Fruit fly (Drosophila melanogaster) whole organism, embryonic: ENCODE measurements around the gene CG42828.
A peak's percentile ranks its signal among the peaks of the same experiment; 100 is the strongest.

Experiments used
- B-H1 ChIP-seq: fragments of 200-800 bp; sonication (Bioruptor generic); IDR thresholded peaks from 3 replicates; pipeline ENCODE4 v1.3.6; 2022; ENCODE audit warnings: missing biosample characterization, missing genetic modification characterization
- BEAF-32 ChIP-seq: fragments of 200-800 bp; sonication (Bioruptor generic); optimal IDR thresholded peaks from 3 replicates; lab custom pipeline; 2017; ENCODE audit warnings: missing biosample characterization, missing genetic modification characterization, mild to moderate bottlenecking, moderate library complexity, missing genetic modification reagents
- Bteb2 ChIP-seq: fragments of 200-800 bp; sonication (Bioruptor generic); optimal IDR thresholded peaks from 2 replicates; lab custom pipeline; 2016; ENCODE audit warnings: missing biosample characterization, missing genetic modification characterization
- CG10147 ChIP-seq: fragments of 200-800 bp; sonication (Bioruptor generic); optimal IDR thresholded peaks from 2 replicates; lab custom pipeline; 2019; ENCODE audit warnings: missing biosample characterization, mild to moderate bottlenecking, missing genetic modification characterization, moderate library complexity
- CG10321 ChIP-seq: fragments of 200-800 bp; sonication (Bioruptor generic); IDR thresholded peaks from 2 replicates; pipeline ENCODE4 v1.3.6; 2022; ENCODE audit warnings: missing biosample characterization, missing genetic modification characterization
- CG10462 ChIP-seq: fragments of 200-800 bp; sonication (Bioruptor generic); optimal IDR thresholded peaks from 2 replicates; lab custom pipeline; 2016; ENCODE audit warnings: missing biosample characterization, missing genetic modification characterization
- CG11456 ChIP-seq: fragments of 200-800 bp; sonication (Bioruptor generic); IDR thresholded peaks from 3 replicates; pipeline ENCODE4 v1.3.6; 2022; ENCODE audit warnings: missing biosample characterization, missing genetic modification characterization
- CG11504 ChIP-seq: fragments of 200-800 bp; sonication (Bioruptor generic); optimal IDR thresholded peaks from 3 replicates; lab custom pipeline; 2019; ENCODE audit warnings: missing biosample characterization, mild to moderate bottlenecking, missing genetic modification characterization, moderate library complexity
- CG11696 ChIP-seq: fragments of 200-800 bp; sonication (Bioruptor generic); IDR thresholded peaks from 2 replicates; pipeline ENCODE4 v1.3.6; 2022; ENCODE audit warnings: missing biosample characterization, missing genetic modification characterization
- CG11723 ChIP-seq: fragments of 200-800 bp; sonication (Bioruptor generic); optimal IDR thresholded peaks from 2 replicates; lab custom pipeline; 2017; ENCODE audit warnings: missing biosample characterization, mild to moderate bottlenecking, missing genetic modification characterization
- CG12071 ChIP-seq: fragments of 200-800 bp; sonication (Bioruptor generic); optimal IDR thresholded peaks from 3 replicates; lab custom pipeline; 2018; ENCODE audit warnings: missing biosample characterization, mild to moderate bottlenecking, missing genetic modification characterization
- CG12219 ChIP-seq: fragments of 200-800 bp; sonication (Bioruptor generic); optimal IDR thresholded peaks from 3 replicates; lab custom pipeline; 2018; ENCODE audit warnings: missing biosample characterization, mild to moderate bottlenecking, missing genetic modification characterization
- CG13123 ChIP-seq: fragments of 200-800 bp; sonication (Bioruptor generic); optimal IDR thresholded peaks from 2 replicates; lab custom pipeline; 2016; ENCODE audit warnings: missing biosample characterization, missing genetic modification characterization
- CG1602 ChIP-seq: fragments of 200-800 bp; sonication (Bioruptor generic); optimal IDR thresholded peaks from 3 replicates; lab custom pipeline; 2016; ENCODE audit warnings: missing biosample characterization, missing genetic modification characterization
- CG1603 ChIP-seq: fragments of 200-800 bp; sonication (Bioruptor generic); optimal IDR thresholded peaks from 2 replicates; lab custom pipeline; 2019; ENCODE audit warnings: missing biosample characterization, mild to moderate bottlenecking, missing genetic modification characterization, moderate library complexity
- CG18619 ChIP-seq: fragments of 200-800 bp; sonication (Bioruptor generic); optimal IDR thresholded peaks from 3 replicates; lab custom pipeline; 2017; ENCODE audit warnings: missing biosample characterization, mild to moderate bottlenecking, missing genetic modification characterization
- CG2712 ChIP-seq: fragments of 200-800 bp; optimal IDR thresholded peaks from 3 replicates; lab custom pipeline; 2019; ENCODE audit warnings: missing biosample characterization, mild to moderate bottlenecking, missing genetic modification characterization, moderate library complexity
- CG2889 ChIP-seq: fragments of 200-800 bp; sonication (Bioruptor generic); IDR thresholded peaks from 3 replicates; pipeline ENCODE4 v1.3.6; 2022; ENCODE audit warnings: missing biosample characterization, missing genetic modification characterization
- CG33213 ChIP-seq: fragments of 200-800 bp; sonication (Bioruptor generic); optimal IDR thresholded peaks from 3 replicates; lab custom pipeline; 2016; ENCODE audit warnings: missing biosample characterization, missing genetic modification characterization
- CG34376 ChIP-seq: fragments of 200-800 bp; sonication (Bioruptor generic); optimal IDR thresholded peaks from 2 replicates; lab custom pipeline; 2018; ENCODE audit warnings: missing biosample characterization, mild to moderate bottlenecking, missing genetic modification characterization
- CG9797 ChIP-seq: fragments of 200-800 bp; sonication (Bioruptor generic); optimal IDR thresholded peaks from 3 replicates; lab custom pipeline; 2018; ENCODE audit warnings: missing biosample characterization, mild to moderate bottlenecking, missing genetic modification characterization
- Dip3 ChIP-seq: fragments of 200-800 bp; sonication (Bioruptor generic); optimal IDR thresholded peaks from 3 replicates; lab custom pipeline; 2016; ENCODE audit warnings: missing biosample characterization, missing genetic modification characterization
- ERR ChIP-seq: fragments of 200-800 bp; sonication (Bioruptor generic); optimal IDR thresholded peaks from 2 replicates; lab custom pipeline; 2016; ENCODE audit warnings: missing biosample characterization, missing genetic modification characterization
- Gsc ChIP-seq: fragments of 200-800 bp; sonication (Bioruptor generic); IDR thresholded peaks from 2 replicates; pipeline ENCODE4 v1.3.6; 2022; ENCODE audit warnings: missing biosample characterization, missing genetic modification characterization
- Hmr ChIP-seq: fragments of 200-800 bp; sonication (Bioruptor generic); optimal IDR thresholded peaks from 3 replicates; lab custom pipeline; 2017; ENCODE audit warnings: mild to moderate bottlenecking, missing biosample characterization, missing genetic modification reagents, missing genetic modification characterization
- Hr51 ChIP-seq, 2 experiments: fragments of 200-800 bp; sonication (Bioruptor generic); optimal IDR thresholded peaks; 2 replicates in 1 of 2; 3 replicates in 1 of 2; lab custom pipeline; 2016 to 2018; ENCODE audit warnings: missing biosample characterization in 2 of 2, missing genetic modification characterization in 2 of 2, mild to moderate bottlenecking in 1 of 2, moderate library complexity in 1 of 2
- Lhr ChIP-seq: fragments of 200-800 bp; sonication (Bioruptor generic); optimal IDR thresholded peaks from 3 replicates; lab custom pipeline; 2017; ENCODE audit warnings: mild to moderate bottlenecking, missing biosample characterization, missing genetic modification reagents, missing genetic modification characterization
- NC2β ChIP-seq: fragments of 200-800 bp; sonication (Bioruptor generic); optimal IDR thresholded peaks from 2 replicates; lab custom pipeline; 2016; ENCODE audit warnings: missing biosample characterization, missing genetic modification characterization
- NK7.1 ChIP-seq: fragments of 200-800 bp; sonication (Bioruptor generic); optimal IDR thresholded peaks from 3 replicates; lab custom pipeline; 2016; ENCODE audit warnings: missing biosample characterization, missing genetic modification characterization
- Nf-YB ChIP-seq: fragments of 200-800 bp; sonication (Bioruptor generic); optimal IDR thresholded peaks from 3 replicates; lab custom pipeline; 2019; ENCODE audit warnings: missing biosample characterization, mild to moderate bottlenecking, missing genetic modification characterization, moderate library complexity
- Ptx1 ChIP-seq: fragments of 200-800 bp; sonication (Bioruptor generic); IDR thresholded peaks from 2 replicates; pipeline ENCODE4 v1.3.6; 2022; ENCODE audit warnings: missing biosample characterization, missing genetic modification characterization
- Sox100B ChIP-seq: fragments of 200-800 bp; sonication (Bioruptor generic); optimal IDR thresholded peaks from 3 replicates; lab custom pipeline; 2018; ENCODE audit warnings: missing biosample characterization, mild to moderate bottlenecking, missing genetic modification characterization
- YL-1 ChIP-seq: fragments of 200-800 bp; sonication (Bioruptor generic); optimal IDR thresholded peaks from 3 replicates; lab custom pipeline; 2017; ENCODE audit warnings: missing biosample characterization, mild to moderate bottlenecking, missing genetic modification characterization
- chm ChIP-seq: fragments of 200-800 bp; sonication (Bioruptor generic); IDR thresholded peaks from 2 replicates; pipeline ENCODE4 v1.3.6; 2022; ENCODE audit warnings: missing biosample characterization, missing genetic modification characterization
- dimm ChIP-seq: fragments of 200-800 bp; sonication (Bioruptor generic); IDR thresholded peaks from 2 replicates; pipeline ENCODE4 v1.3.6; 2022; ENCODE audit warnings: missing biosample characterization, missing genetic modification characterization
- fd64A ChIP-seq: fragments of 200-800 bp; sonication (Bioruptor generic); optimal IDR thresholded peaks from 3 replicates; lab custom pipeline; 2018; ENCODE audit warnings: missing biosample characterization, mild to moderate bottlenecking, missing genetic modification characterization
- ftz-f1 ChIP-seq: fragments of 200-800 bp; sonication (Bioruptor generic); optimal IDR thresholded peaks from 2 replicates; lab custom pipeline; 2016; ENCODE audit warnings: missing biosample characterization, missing genetic modification characterization
- her ChIP-seq: fragments of 200-800 bp; sonication (Bioruptor generic); optimal IDR thresholded peaks from 2 replicates; lab custom pipeline; 2016; ENCODE audit warnings: missing biosample characterization, missing genetic modification characterization
- pan ChIP-seq, 4 experiments: fragments of >200 bp in 3 of 4; fragments of 200-800 bp in 1 of 4; sonication (Bioruptor generic) in 1 of 4; optimal IDR thresholded peaks in 3 of 4; IDR thresholded peaks in 1 of 4; 2 replicates each; pipeline versions ENCODE4 v1.3.6 to Lab custom; 2017 to 2022; ENCODE audit warnings: missing biosample characterization in 2 of 4, missing genetic modification characterization in 2 of 4, mixed read lengths in 1 of 4
- pros ChIP-seq: fragments of 200-800 bp; sonication (Bioruptor generic); optimal IDR thresholded peaks from 3 replicates; lab custom pipeline; 2019; ENCODE audit warnings: missing biosample characterization, mild to moderate bottlenecking, missing genetic modification characterization, moderate library complexity
- sc ChIP-seq, 3 experiments: fragments of >200 bp in 2 of 3; fragments of 200-800 bp in 1 of 3; sonication (Bioruptor generic) in 1 of 3; optimal IDR thresholded peaks; 2 replicates in 2 of 3; 3 replicates in 1 of 3; lab custom pipeline; 2017; ENCODE audit warnings: mild to moderate bottlenecking in 1 of 3, missing biosample characterization in 1 of 3, missing genetic modification characterization in 1 of 3, missing genetic modification reagents in 1 of 3
- shn ChIP-seq: fragments of 200-800 bp; sonication (Bioruptor generic); optimal IDR thresholded peaks from 3 replicates; lab custom pipeline; 2016; ENCODE audit warnings: missing biosample characterization, missing genetic modification characterization
- slou ChIP-seq: fragments of 200-800 bp; sonication (Bioruptor generic); optimal IDR thresholded peaks from 3 replicates; lab custom pipeline; 2016; ENCODE audit warnings: missing biosample characterization, missing genetic modification characterization
- so ChIP-seq: fragments of 200-800 bp; sonication (Bioruptor generic); IDR thresholded peaks from 3 replicates; pipeline ENCODE4 v1.3.6; 2022; ENCODE audit warnings: missing biosample characterization, missing genetic modification characterization
- toy ChIP-seq: fragments of 200-800 bp; sonication (Bioruptor generic); IDR thresholded peaks from 2 replicates; pipeline ENCODE4 v1.3.6; 2022; ENCODE audit warnings: missing biosample characterization, missing genetic modification characterization
- unpg ChIP-seq: fragments of 200-800 bp; sonication (Bioruptor generic); optimal IDR thresholded peaks from 3 replicates; lab custom pipeline; 2018; ENCODE audit warnings: missing biosample characterization, mild to moderate bottlenecking, missing genetic modification characterization, moderate library complexity
- usp ChIP-seq: fragments of >200 bp; optimal IDR thresholded peaks from 2 replicates; lab custom pipeline; 2017; ENCODE audit warnings: missing biosample characterization, missing genetic modification characterization
- wor ChIP-seq: fragments of 200-800 bp; sonication (Bioruptor generic); IDR thresholded peaks from 2 replicates; pipeline ENCODE4 v1.3.6; 2022; ENCODE audit warnings: missing biosample characterization, missing genetic modification characterization
- zen ChIP-seq: fragments of 200-800 bp; sonication (Bioruptor generic); optimal IDR thresholded peaks from 3 replicates; lab custom pipeline; 2018; ENCODE audit warnings: missing biosample characterization, mild to moderate bottlenecking, missing genetic modification characterization, moderate library complexity
- zfh2 ChIP-seq: fragments of 200-800 bp; sonication (Bioruptor generic); optimal IDR thresholded peaks from 2 replicates; lab custom pipeline; 2016; ENCODE audit warnings: missing biosample characterization, missing genetic modification characterization

The CG42828 gene

DNA sequence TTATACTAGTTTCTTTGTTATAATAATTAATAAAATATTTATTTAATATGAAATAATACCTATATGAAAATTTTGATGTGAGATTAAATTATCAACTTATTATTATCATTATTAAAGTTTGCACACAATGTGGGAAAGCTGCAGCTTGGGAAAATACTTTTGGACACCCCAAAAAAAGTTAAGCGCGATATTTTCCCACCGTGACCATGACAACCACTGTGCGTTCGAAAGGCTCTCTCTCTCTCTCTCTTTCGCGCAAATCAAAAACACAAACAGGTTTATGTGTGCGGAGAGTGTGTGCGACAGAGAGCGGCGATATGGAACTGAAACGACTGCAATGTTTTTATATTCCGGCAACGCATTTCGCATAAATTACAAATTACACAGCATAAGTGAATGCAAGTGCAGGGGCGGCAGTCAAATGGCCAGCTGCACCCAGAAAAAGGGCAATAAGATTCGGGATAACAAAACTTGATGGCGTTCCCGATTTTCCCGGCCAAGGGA, 26.6 kb upstream of the CG42828 start (continued):
- TF ChIP-seq Nf-YB (GFP tag; lab: Kevin White, UChicago) (peak; percentile 0), CG11723 (GFP tag; lab: Kevin White, UChicago) (no peak), shn (GFP tag; lab: Kevin White, UChicago) (no peak), Dip3 (GFP tag; lab: Kevin White, UChicago) (no peak), CG12071 (GFP tag; lab: Kevin White, UChicago) (no peak), BEAF-32 (GFP tag; lab: Kevin White, UChicago) (no peak), Hr51 (GFP tag; optimal IDR thresholded peaks at IDR 0.05; lab: Kevin White, UChicago) (peak in 1 of 2 experiments; percentile 60), CG12219 (GFP tag; lab: Kevin White, UChicago) (no peak), CG1603 (tag; lab: Kevin White, UChicago) (peak; percentile 14), ftz-f1 (GFP tag; lab: Kevin White, UChicago) (no peak), toy (GFP tag; lab: Robert Waterston, UW) (no peak), CG11696 (GFP tag; lab: Robert Waterston, UW) (no peak), CG34376 (GFP tag; lab: Kevin White, UChicago) (no peak), pan (optimal IDR thresholded peaks at IDR 0.05; lab: Kevin White, UChicago) (no peak), pan (GFP tag; optimal IDR thresholded peaks at IDR 0.05 in 1 of 2, IDR thresholded peaks at IDR 0.05 in 1 of 2) (peak in 1 of 2 experiments; percentile 41), CG18619 (peak; percentile 41), CG33213 (GFP tag; lab: Kevin White, UChicago) (no peak), CG9797 (no peak), Bteb2 (GFP tag; lab: Kevin White, UChicago) (no peak), CG10462 (GFP tag; lab: Kevin White, UChicago) (peak; percentile 11), usp (no peak), pros (GFP tag; lab: Kevin White, UChicago) (no peak), unpg (GFP tag; lab: Kevin White, UChicago) (peak; percentile 40), CG10147 (GFP tag; lab: Kevin White, UChicago) (peak; percentile 22), CG1602 (peak; percentile 50), B-H1 (GFP tag; lab: Robert Waterston, UW) (no peak; the same call in 2 of the 3 replicates), YL-1 (GFP tag; lab: Kevin White, UChicago) (no peak), NC2β (GFP tag; lab: Kevin White, UChicago) (no peak), CG2712 (tag; lab: Kevin White, UChicago) (peak; percentile 79), Lhr (peak; percentile 6), slou (no peak), Hmr (peak; percentile 46), dimm (no peak), her (GFP tag; lab: Kevin White, UChicago) (no peak), CG2889 (GFP tag; lab: Robert Waterston, UW) (no peak), fd64A (GFP tag; lab: Kevin White, UChicago) (no peak), CG11456 (GFP tag; lab: Robert Waterston, UW) (peak; percentile 64; the same call in 2 of the 3 replicates), sc (optimal IDR thresholded peaks at IDR 0.05; lab: Kevin White, UChicago) (no peak), sc (GFP tag; optimal IDR thresholded peaks at IDR 0.05; lab: Kevin White, UChicago) (peak; percentile 25), wor (GFP tag; lab: Robert Waterston, UW) (no peak), CG10321 (no peak), NK7.1 (GFP tag; lab: Kevin White, UChicago) (no peak), CG11504 (tag; lab: Kevin White, UChicago) (peak; percentile 70), Gsc (GFP tag; lab: Robert Waterston, UW) (no peak), zen (tag; lab: Kevin White, UChicago) (peak; percentile 25), Sox100B (GFP tag; lab: Kevin White, UChicago) (peak; percentile 62), Ptx1 (GFP tag; lab: Robert Waterston, UW) (peak; percentile 64), so (no peak), ERR (GFP tag; lab: Kevin White, UChicago) (no peak), chm (GFP tag; lab: Robert Waterston, UW) (0 out of 2 replicates have a peak, but pooled peaks have one; percentile 36), zfh2 (GFP tag; lab: Kevin White, UChicago) (no peak), CG13123 (GFP tag; lab: Kevin White, UChicago) (no peak)
